Worm (Caenorhabditis elegans) whole organism, young adult: ENCODE results near the gene suex-1.
"Not testable (repeated sequence)": the region's sequence is repeated elsewhere in the genome, so short reads cannot be mapped to it uniquely, and the experiment has no call there.

Source experiments
- B0019.2 ChIP-seq: fragments of 200-800 bp; sonication (Bioruptor generic); conservative IDR thresholded peaks from 2 replicates; pipeline ENCODE4 v1.3.6; 2022; ENCODE audit warnings: missing genetic modification reagents, missing genetic modification characterization, missing compliant biosample characterization
- B0035.1 ChIP-seq: sonication (generic microtip); optimal IDR thresholded peaks from 2 replicates; lab custom pipeline; 2016; ENCODE audit warnings: missing genetic modification characterization, mild to moderate bottlenecking, missing compliant biosample characterization, missing genotype, missing genetic modification reagents
- F57C9.4 ChIP-seq: sonication (generic microtip); optimal IDR thresholded peaks from 2 replicates; lab custom pipeline; 2017; ENCODE audit warnings: mild to moderate bottlenecking, missing genetic modification characterization, missing compliant biosample characterization
- nhr-90 ChIP-seq: sonication (generic microtip); optimal IDR thresholded peaks from 2 replicates; lab custom pipeline; 2016; ENCODE audit warnings: missing genotype, mild to moderate bottlenecking, missing genetic modification characterization, missing compliant biosample characterization
- sea-2 ChIP-seq: fragments of 200-800 bp; sonication (Bioruptor generic); IDR thresholded peaks from 2 replicates; pipeline ENCODE4 v1.3.6; 2022; ENCODE audit warnings: missing genetic modification characterization, missing compliant biosample characterization
- snpc-4 ChIP-seq, 5 experiments: fragments of 150-350 bp in 1 of 5; sonication (generic microtip) in 4 of 5; optimal IDR thresholded peaks; 2 replicates each; lab custom pipeline; 2014 to 2018; ENCODE audit warnings: missing genetic modification characterization in 5 of 5, missing biosample characterization in 3 of 5, antibody characterized with exemption in 2 of 5, mild to moderate bottlenecking in 2 of 5, missing compliant biosample characterization in 2 of 5, missing genotype in 2 of 5, moderate library complexity in 2 of 5, missing genetic modification reagents in 1 of 5
- sptf-2 ChIP-seq: fragments of 200-800 bp; sonication (Bioruptor generic); optimal IDR thresholded peaks from 2 replicates; lab custom pipeline; 2018; ENCODE audit warnings: mild to moderate bottlenecking, missing genetic modification characterization, missing compliant biosample characterization

- TF ChIP-seq sptf-2 (GFP tag; lab: Kevin White, UChicago); F57C9.4 (tag; lab: Kevin White, UChicago); B0019.2; snpc-4 (GFP tag; optimal IDR thresholded peaks at IDR 0.05; lab: Kevin White, UChicago); snpc-4 (tag; optimal IDR thresholded peaks at IDR 0.05; lab: Kevin White, UChicago); B0035.1; nhr-90 (tag; lab: Kevin White, UChicago); sea-2 (GFP tag; lab: Robert Waterston, UW): not testable (repeated sequence)
Measured at ce11 chrII:5534939-5535338, 36.9 kb upstream of the suex-1 start, which contains the start of gene hlh-25.
